Fruit fly (Drosophila melanogaster): ENCODE measurements around the gene CG18476.

CG18476 gene

dm6 chr3R:11688055-11688454, 10.1 kb upstream of the CG18476 start, which contains the start of gene CG6834 (continued):
- TF ChIP-seq vnd (GFP tag; IDR thresholded peaks at IDR 0.05; ENCODE audit: partially characterized antibody) (no peak), her (GFP tag; optimal IDR thresholded peaks at IDR 0.05) (no peak), Optix (GFP tag; IDR thresholded peaks at IDR 0.05) (no peak), CG13424 (tag; optimal IDR thresholded peaks at IDR 0.05) (no peak), jing (GFP tag; optimal IDR thresholded peaks at IDR 0.05) (no peak), Dek (tag; optimal IDR thresholded peaks at IDR 0.05) (no peak), fu2 (GFP tag; optimal IDR thresholded peaks at IDR 0.05) (no peak), usp (GFP tag; optimal IDR thresholded peaks at IDR 0.05) (no peak), schlank (tag; optimal IDR thresholded peaks at IDR 0.05) (no peak), B-H1 (GFP tag; IDR thresholded peaks at IDR 0.05) (no peak), Antp (GFP tag; optimal IDR thresholded peaks at IDR 0.05) (no peak), pan (optimal IDR thresholded peaks at IDR 0.05) (no peak), pan (GFP tag; optimal IDR thresholded peaks at IDR 0.05 in 1 of 2, IDR thresholded peaks at IDR 0.05 in 1 of 2) (no peak), chinmo (GFP tag; IDR thresholded peaks at IDR 0.05; ENCODE audit: partially characterized antibody) (no peak), gro (GFP tag; optimal IDR thresholded peaks at IDR 0.05) (no peak), Med (GFP tag) (peak; percentile 73), exex (tag; optimal IDR thresholded peaks at IDR 0.05) (peak; percentile 85), CG31365 (tag; optimal IDR thresholded peaks at IDR 0.05) (peak; percentile 0), CG17612 (GFP tag; IDR thresholded peaks at IDR 0.05) (no peak), CG2116 (GFP tag; optimal IDR thresholded peaks at IDR 0.05) (no peak), CG13894 (tag; optimal IDR thresholded peaks at IDR 0.05) (no peak), CG10366 (GFP tag; IDR thresholded peaks at IDR 0.05) (no peak), unc-4 (GFP tag; IDR thresholded peaks at IDR 0.05; ENCODE audit: partially characterized antibody) (no peak), CG5180 (GFP tag; optimal IDR thresholded peaks at IDR 0.05) (no peak), Deaf1 (tag; optimal IDR thresholded peaks at IDR 0.05) (no peak), CG3163 (GFP tag; optimal IDR thresholded peaks at IDR 0.05) (no peak), Fer2 (tag; optimal IDR thresholded peaks at IDR 0.05) (no peak), lov (optimal IDR thresholded peaks at IDR 0.05) (no peak), lov (GFP tag; IDR thresholded peaks at IDR 0.05) (no peak), D19B (GFP tag; optimal IDR thresholded peaks at IDR 0.05) (no peak), Dfd (GFP tag; optimal IDR thresholded peaks at IDR 0.05) (no peak), so (GFP tag; IDR thresholded peaks at IDR 0.05) (no peak), CG1024 (GFP tag; IDR thresholded peaks at IDR 0.05) (no peak), CG14050 (GFP tag; IDR thresholded peaks at IDR 0.05) (no peak), HmgD (GFP tag; optimal IDR thresholded peaks at IDR 0.05) (no peak), eve (GFP tag; optimal IDR thresholded peaks at IDR 0.05) (peak in 1 of 2 experiments; percentile 45), ftz-f1 (GFP tag; optimal IDR thresholded peaks at IDR 0.05) (no peak), Ada2b (GFP tag; IDR thresholded peaks at IDR 0.05) (no peak), org-1 (GFP tag; optimal IDR thresholded peaks at IDR 0.05) (no peak), CG9797 (GFP tag; optimal IDR thresholded peaks at IDR 0.05) (no peak), grn (GFP tag; optimal IDR thresholded peaks at IDR 0.05) (peak; percentile 78), CG12299 (tag; optimal IDR thresholded peaks at IDR 0.05) (peak; percentile 16), Camta (GFP tag; optimal IDR thresholded peaks at IDR 0.05) (no peak), row (GFP tag; IDR thresholded peaks at IDR 0.05) (no peak), CG3281 (GFP tag; optimal IDR thresholded peaks at IDR 0.05) (no peak), CG33557 (GFP tag; optimal IDR thresholded peaks at IDR 0.05) (peak; percentile 53), CG34376 (GFP tag; optimal IDR thresholded peaks at IDR 0.05) (peak; percentile 74), CG6654 (GFP tag; optimal IDR thresholded peaks at IDR 0.05) (no peak), Ravus (GFP tag; IDR thresholded peaks at IDR 0.05) (no peak), Trl (optimal IDR thresholded peaks at IDR 0.05) (no peak), Trl (GFP tag; optimal IDR thresholded peaks at IDR 0.05) (no peak), CG34224 (GFP tag; IDR thresholded peaks at IDR 0.05; ENCODE audit: partially characterized antibody) (no peak), CG16863 (GFP tag; optimal IDR thresholded peaks at IDR 0.05) (no peak)
